Worm (Caenorhabditis elegans): ENCODE measurements around the gene ssu-2.
"Not testable (repeated sequence)": the region's sequence is repeated elsewhere in the genome, so short reads cannot be mapped to it uniquely, and the experiment has no call there.

Gene ssu-2

ce11 chrIV:14350651-14351050 is 10.4 kb upstream of the ssu-2 start, which contains the start of gene oac-56:
oac-56 (minus strand) TSS chrIV:14350751.
- TF ChIP-seq med-1 (GFP tag; optimal IDR thresholded peaks at IDR 0.05; ENCODE audit: insufficient read depth), result no peak
- TF ChIP-seq ztf-23 (GFP tag; IDR thresholded peaks at IDR 0.05), result no peak
- TF ChIP-seq flt-1 (GFP tag; IDR thresholded peaks at IDR 0.05), result no peak
- TF ChIP-seq ztf-29 (GFP tag; IDR thresholded peaks at IDR 0.05), result no peak
- TF ChIP-seq ref-1 (GFP tag; conservative IDR thresholded peaks at IDR 0.05), result no peak
- TF ChIP-seq T22C8.4 (GFP tag; IDR thresholded peaks at IDR 0.05), result no peak
- TF ChIP-seq tab-1 (GFP tag; IDR thresholded peaks at IDR 0.05), result no peak
- no peak for TF ChIP-seq cog-1 (tag; optimal IDR thresholded peaks at IDR 0.05)
- TF ChIP-seq klf-2 (GFP tag; conservative IDR thresholded peaks at IDR 0.05), result no peak

- TF ChIP-seq cog-1 (tag; optimal IDR thresholded peaks at IDR 0.05) (peak; percentile 56), klf-2 (GFP tag; conservative IDR thresholded peaks at IDR 0.05) (no peak), med-1 (GFP tag; optimal IDR thresholded peaks at IDR 0.05; ENCODE audit: insufficient read depth) (no peak), tab-1 (GFP tag; IDR thresholded peaks at IDR 0.05) (no peak), T22C8.4 (GFP tag; IDR thresholded peaks at IDR 0.05) (no peak), ztf-23 (GFP tag; IDR thresholded peaks at IDR 0.05) (no peak), ztf-29 (GFP tag; IDR thresholded peaks at IDR 0.05) (no peak), ref-1 (GFP tag; conservative IDR thresholded peaks at IDR 0.05) (no peak)
Measured at ce11 chrIV:14356120-14356519, 4.9 kb upstream of the ssu-2 start.

ce11 chrIV:14365837-14366378 is 4.9 kb downstream of the ssu-2 start:
- no peak for TF ChIP-seq cog-1 (tag; optimal IDR thresholded peaks at IDR 0.05)
- no peak for TF ChIP-seq ztf-23 (GFP tag; IDR thresholded peaks at IDR 0.05)
- no peak for TF ChIP-seq tab-1 (GFP tag; IDR thresholded peaks at IDR 0.05)
- no peak for TF ChIP-seq ref-1 (GFP tag; conservative IDR thresholded peaks at IDR 0.05)
- no peak for TF ChIP-seq flt-1 (GFP tag; IDR thresholded peaks at IDR 0.05)
- no peak for TF ChIP-seq med-1 (GFP tag; optimal IDR thresholded peaks at IDR 0.05; ENCODE audit: insufficient read depth)
- TF ChIP-seq T22C8.4 (GFP tag; IDR thresholded peaks at IDR 0.05), result no peak
- no peak for TF ChIP-seq ztf-29 (GFP tag; IDR thresholded peaks at IDR 0.05)
- TF ChIP-seq klf-2 (GFP tag; conservative IDR thresholded peaks at IDR 0.05), result no peak

- TF ChIP-seq klf-2 (GFP tag; conservative IDR thresholded peaks at IDR 0.05) (0 out of 2 replicates have a peak, but pooled peaks have one; percentile 17), flt-1 (GFP tag; IDR thresholded peaks at IDR 0.05) (no peak), T22C8.4 (GFP tag; IDR thresholded peaks at IDR 0.05) (no peak), tab-1 (GFP tag; IDR thresholded peaks at IDR 0.05) (no peak), ztf-23 (GFP tag; IDR thresholded peaks at IDR 0.05) (no peak), med-1 (GFP tag; optimal IDR thresholded peaks at IDR 0.05; ENCODE audit: insufficient read depth) (no peak), ref-1 (GFP tag; conservative IDR thresholded peaks at IDR 0.05) (no peak)
Measured at ce11 chrIV:14371639-14372038, 10.6 kb downstream of the ssu-2 start.

DNA sequence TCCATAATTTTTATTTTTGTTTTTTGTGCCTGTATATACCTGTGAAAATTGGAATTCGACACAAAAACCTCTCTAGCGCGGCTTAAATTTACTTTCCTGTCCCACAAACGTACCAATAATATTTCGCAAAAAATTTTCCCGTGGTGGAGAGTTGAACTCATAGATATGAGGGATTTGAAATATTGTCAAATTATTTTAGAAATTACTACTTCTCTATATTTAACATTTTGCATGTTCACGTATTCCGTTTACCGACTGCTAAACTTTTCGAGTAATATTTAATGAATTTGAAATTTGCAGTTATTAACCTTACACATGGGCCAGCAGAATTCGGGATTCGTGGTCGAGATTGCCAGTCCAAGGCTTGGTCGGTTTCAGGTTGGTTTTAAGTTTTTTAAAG is 12.8 kb downstream of the ssu-2 start, which contains the start of gene Y67A10A.7:
Gene Y67A10A.7 (plus strand): TSS at position 301 of the 400 bp plus-strand sequence.
- not testable (repeated sequence) for TF ChIP-seq klf-2 (GFP tag; conservative IDR thresholded peaks at IDR 0.05); ztf-23 (GFP tag; IDR thresholded peaks at IDR 0.05); flt-1 (GFP tag; IDR thresholded peaks at IDR 0.05)

- TF ChIP-seq ztf-29 (GFP tag; IDR thresholded peaks at IDR 0.05), result no peak
- TF ChIP-seq cog-1 (tag; optimal IDR thresholded peaks at IDR 0.05), result no peak
- TF ChIP-seq klf-2 (GFP tag; conservative IDR thresholded peaks at IDR 0.05), result no peak
Measured at ce11 chrIV:14377267-14377814, 16.3 kb downstream of the ssu-2 start.

- TF ChIP-seq ztf-29 (GFP tag; IDR thresholded peaks at IDR 0.05), result no peak
- no peak for TF ChIP-seq ztf-23 (GFP tag; IDR thresholded peaks at IDR 0.05)
- no peak for TF ChIP-seq klf-2 (GFP tag; conservative IDR thresholded peaks at IDR 0.05)
- no peak for TF ChIP-seq med-1 (GFP tag; optimal IDR thresholded peaks at IDR 0.05; ENCODE audit: insufficient read depth)
- no peak for TF ChIP-seq flt-1 (GFP tag; IDR thresholded peaks at IDR 0.05)
- no peak for TF ChIP-seq ref-1 (GFP tag; conservative IDR thresholded peaks at IDR 0.05)
- no peak for TF ChIP-seq T22C8.4 (GFP tag; IDR thresholded peaks at IDR 0.05)
- TF ChIP-seq cog-1 (tag; optimal IDR thresholded peaks at IDR 0.05), result no peak
- TF ChIP-seq tab-1 (GFP tag; IDR thresholded peaks at IDR 0.05), result no peak
Measured at ce11 chrIV:14377850-14378249, 16.8 kb downstream of the ssu-2 start.

DNA sequence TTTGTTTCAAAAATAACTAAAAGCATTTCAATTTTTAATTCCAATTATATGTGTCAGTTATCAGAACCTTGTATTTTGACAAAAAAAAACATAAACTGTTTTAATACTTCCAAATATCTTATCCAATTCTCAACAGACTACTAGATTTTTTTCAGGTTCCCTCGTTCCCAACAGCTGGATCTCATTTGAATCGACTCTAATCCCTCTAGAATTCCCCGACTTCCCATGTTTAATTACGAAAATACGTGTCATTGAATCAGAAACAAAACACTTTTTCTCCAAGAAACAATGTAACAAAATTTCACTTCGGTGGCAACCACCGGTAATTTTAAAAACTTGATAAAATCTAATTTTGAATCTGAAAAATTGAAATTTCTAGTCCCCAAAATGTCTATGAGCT is 18.1 kb downstream of the ssu-2 start:
- TF ChIP-seq T22C8.4 (GFP tag; IDR thresholded peaks at IDR 0.05) (no peak), med-1 (GFP tag; optimal IDR thresholded peaks at IDR 0.05; ENCODE audit: insufficient read depth) (no peak), tab-1 (GFP tag; IDR thresholded peaks at IDR 0.05) (no peak), ztf-23 (GFP tag; IDR thresholded peaks at IDR 0.05) (no peak), cog-1 (tag; optimal IDR thresholded peaks at IDR 0.05) (no peak), klf-2 (GFP tag; conservative IDR thresholded peaks at IDR 0.05) (no peak), flt-1 (GFP tag; IDR thresholded peaks at IDR 0.05) (no peak), ztf-29 (GFP tag; IDR thresholded peaks at IDR 0.05) (no peak), ref-1 (GFP tag; conservative IDR thresholded peaks at IDR 0.05) (no peak)

ce11 chrIV:14383474-14383873 is 22.4 kb downstream of the ssu-2 start, which contains the start of gene paqr-3:
paqr-3 (minus strand) TSS chrIV:14383683.
- TF ChIP-seq ref-1 (GFP tag; conservative IDR thresholded peaks at IDR 0.05) (no peak), med-1 (GFP tag; optimal IDR thresholded peaks at IDR 0.05; ENCODE audit: insufficient read depth) (no peak), cog-1 (tag; optimal IDR thresholded peaks at IDR 0.05) (no peak), tab-1 (GFP tag; IDR thresholded peaks at IDR 0.05) (no peak), ztf-29 (GFP tag; IDR thresholded peaks at IDR 0.05) (no peak), T22C8.4 (GFP tag; IDR thresholded peaks at IDR 0.05) (no peak), ztf-23 (GFP tag; IDR thresholded peaks at IDR 0.05) (no peak), klf-2 (GFP tag; conservative IDR thresholded peaks at IDR 0.05) (no peak), flt-1 (GFP tag; IDR thresholded peaks at IDR 0.05) (no peak)

DNA sequence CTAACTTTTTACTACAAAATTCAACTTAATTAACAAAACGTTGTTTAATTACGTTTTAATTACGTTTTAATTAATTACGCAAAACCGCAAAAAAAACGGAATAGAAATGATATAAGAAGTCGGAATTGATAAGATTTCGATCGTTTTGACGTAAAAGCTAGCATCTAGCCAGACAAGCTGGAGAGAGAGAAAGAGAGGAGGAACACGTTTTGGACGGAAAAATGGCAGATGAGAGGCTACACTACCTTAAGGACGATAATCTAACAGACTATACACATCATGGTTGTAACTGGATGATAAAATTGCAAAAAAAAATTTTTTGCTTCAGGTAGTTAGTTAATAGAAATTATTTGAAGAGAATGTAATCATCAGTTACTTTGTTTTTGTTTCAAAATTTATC is 23.1 kb downstream of the ssu-2 start:
- TF ChIP-seq klf-2 (GFP tag; conservative IDR thresholded peaks at IDR 0.05) (no peak), T22C8.4 (GFP tag; IDR thresholded peaks at IDR 0.05) (no peak), ztf-23 (GFP tag; IDR thresholded peaks at IDR 0.05) (no peak), cog-1 (tag; optimal IDR thresholded peaks at IDR 0.05) (no peak), flt-1 (GFP tag; IDR thresholded peaks at IDR 0.05) (no peak), ztf-29 (GFP tag; IDR thresholded peaks at IDR 0.05) (no peak), med-1 (GFP tag; optimal IDR thresholded peaks at IDR 0.05; ENCODE audit: insufficient read depth) (no peak), ref-1 (GFP tag; conservative IDR thresholded peaks at IDR 0.05) (no peak), tab-1 (GFP tag; IDR thresholded peaks at IDR 0.05) (no peak)

Measured in whole organism, midembryonic.